Worm (Caenorhabditis elegans) whole organism, L4 larva: Measurements from ENCODE around the gene F31F6.2.

ENCODE experiments used
- daf-19 ChIP-seq: fragments of 200-800 bp; sonication (Bioruptor generic); conservative IDR thresholded peaks from 2 replicates; pipeline ENCODE4 v1.3.6; 2022; ENCODE audit warnings: missing genetic modification characterization, missing compliant biosample characterization
- lin-29 ChIP-seq: fragments of 200-800 bp; sonication (Bioruptor generic); IDR thresholded peaks from 2 replicates; pipeline ENCODE4 v1.3.6; 2022; ENCODE audit warnings: missing genetic modification reagents, missing genetic modification characterization, missing compliant biosample characterization
- nhr-10 ChIP-seq: fragments of 150-350 bp; optimal IDR thresholded peaks from 2 replicates; lab custom pipeline; 2014; ENCODE audit warnings: missing biosample characterization, missing genetic modification characterization
- unc-62 ChIP-seq, 3 experiments: fragments of 150-350 bp in 1 of 3; sonication (generic microtip); optimal IDR thresholded peaks in 2 of 3; peaks in 1 of 3; 1 replicate in 1 of 3; 2 replicates in 2 of 3; lab custom pipeline; 2014 to 2017; ENCODE audit warnings: missing biosample characterization in 3 of 3, missing genetic modification characterization in 3 of 3, missing genetic modification reagents in 3 of 3, missing genotype in 1 of 3

DNA sequence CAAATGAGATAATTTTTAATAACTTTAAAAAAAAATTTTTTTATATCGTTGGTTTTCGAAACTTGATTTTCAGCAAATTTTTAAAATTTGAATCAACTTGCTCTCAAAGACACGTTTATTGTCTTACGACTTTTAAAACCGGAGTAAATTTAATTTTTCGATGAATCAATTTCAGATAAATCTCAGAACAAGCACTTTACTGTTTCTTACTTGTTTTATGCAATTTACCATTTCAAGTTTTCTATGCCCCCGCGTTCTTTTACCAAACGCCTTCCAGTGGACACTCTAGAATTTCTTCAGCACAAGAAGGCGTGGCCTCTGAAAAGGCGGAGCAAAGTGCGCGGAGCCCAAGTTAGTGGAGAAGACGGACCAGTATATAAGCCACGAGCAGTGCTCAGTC, 9.4 kb upstream of the F31F6.2 start, which contains the start of gene flp-8:
- TF ChIP-seq unc-62 (GFP tag; optimal IDR thresholded peaks at IDR 0.05 in 1 of 2; lab: Kevin White, UChicago) (no peak), unc-62 (tag; optimal IDR thresholded peaks at IDR 0.05; lab: Kevin White, UChicago) (no peak), daf-19 (GFP tag; lab: Robert Waterston, UW) (no peak), lin-29 (GFP tag; lab: Robert Waterston, UW) (no peak), nhr-10 (tag; lab: Kevin White, UChicago) (no peak)
